Fruit fly (Drosophila melanogaster) Kc167 (cell line): ENCODE measurements around the gene Brd7-9.

Experiments used
- insv ChIP-seq: fragments of >200 bp; optimal IDR thresholded peaks from 3 replicates; lab custom pipeline; 2018; ENCODE audit warnings: missing external identifiers
- psq ChIP-seq: fragments of >200 bp; optimal IDR thresholded peaks from 2 replicates; lab custom pipeline; 2017; ENCODE audit warnings: missing external identifiers

- TF ChIP-seq insv (lab: Kevin White, UChicago) (no peak), psq (lab: Kevin White, UChicago) (no peak)
Observed at dm6 chr2L:7782788-7783401, at the start of gene Brd7-9.
